Fruit fly (Drosophila melanogaster) whole organism: ENCODE results near the gene rdx.
A peak's percentile ranks its signal among the peaks of the same experiment; 100 is the strongest.

Source experiments
- CG8478 ChIP-seq: fragments of >200 bp; optimal IDR thresholded peaks from 2 replicates; lab custom pipeline; 2018; ENCODE audit warnings: inconsistent platforms
- Dll ChIP-seq: fragments of >200 bp; optimal IDR thresholded peaks from 2 replicates; lab custom pipeline; 2017
- EcR ChIP-seq, 2 experiments: fragments of >200 bp; optimal IDR thresholded peaks; 2 replicates each; lab custom pipeline; 2017; ENCODE audit warnings: missing biosample characterization in 2 of 2, missing genetic modification characterization in 2 of 2, missing genetic modification reagents in 2 of 2
- pan ChIP-seq: fragments of >200 bp; optimal IDR thresholded peaks from 2 replicates; lab custom pipeline; 2017
- psq ChIP-seq: fragments of >200 bp; optimal IDR thresholded peaks from 2 replicates; lab custom pipeline; 2017
- usp ChIP-seq: fragments of >200 bp; optimal IDR thresholded peaks from 2 replicates; lab custom pipeline; 2017; ENCODE audit warnings: missing biosample characterization, missing genetic modification characterization, mixed read lengths

Gene rdx

dm6 chr3R:14031531-14032414 lies at the start of gene rdx, which contains the start of gene CG3061:
rdx (minus strand) TSS chr3R:14032057.
CG3061 (plus strand) TSS chr3R:14032371.
- TF ChIP-seq EcR (GFP tag; optimal IDR thresholded peaks at IDR 0.05; lab: Kevin White, UChicago) (no peak), Dll (lab: Kevin White, UChicago) (no peak), usp (GFP tag; lab: Kevin White, UChicago) (no peak), CG8478 (lab: Kevin White, UChicago) (peak; percentile 50), pan (lab: Kevin White, UChicago) (no peak)

- TF ChIP-seq psq (lab: Kevin White, UChicago) (no peak), pan (lab: Kevin White, UChicago) (no peak), usp (GFP tag; lab: Kevin White, UChicago) (no peak), CG8478 (lab: Kevin White, UChicago) (no peak)
Observed at dm6 chr3R:14081526-14081925, 49.7 kb upstream of the rdx start.

dm6 chr3R:14077026-14077425 lies 45.2 kb upstream of the rdx start:
- no peak for TF ChIP-seq EcR (GFP tag; optimal IDR thresholded peaks at IDR 0.05; lab: Kevin White, UChicago)
- TF ChIP-seq CG8478 (lab: Kevin White, UChicago), result no peak
- TF ChIP-seq usp (GFP tag; lab: Kevin White, UChicago), result no peak
- TF ChIP-seq pan (lab: Kevin White, UChicago), result no peak
- no peak for TF ChIP-seq psq (lab: Kevin White, UChicago)
- no peak for TF ChIP-seq Dll (lab: Kevin White, UChicago)

- TF ChIP-seq Dll (lab: Kevin White, UChicago) (no peak), EcR (GFP tag; optimal IDR thresholded peaks at IDR 0.05; lab: Kevin White, UChicago) (no peak), CG8478 (lab: Kevin White, UChicago) (no peak), usp (GFP tag; lab: Kevin White, UChicago) (no peak), pan (lab: Kevin White, UChicago) (no peak), psq (lab: Kevin White, UChicago) (no peak)
Observed at dm6 chr3R:14070664-14071063, 38.8 kb upstream of the rdx start.

dm6 chr3R:14070096-14070495 lies 38.2 kb upstream of the rdx start:
- TF ChIP-seq Dll (lab: Kevin White, UChicago) (no peak), CG8478 (lab: Kevin White, UChicago) (no peak), usp (GFP tag; lab: Kevin White, UChicago) (no peak), EcR (GFP tag; optimal IDR thresholded peaks at IDR 0.05; lab: Kevin White, UChicago) (no peak), psq (lab: Kevin White, UChicago) (no peak), pan (lab: Kevin White, UChicago) (no peak)

- TF ChIP-seq psq (lab: Kevin White, UChicago) (no peak), EcR (GFP tag; optimal IDR thresholded peaks at IDR 0.05; lab: Kevin White, UChicago) (no peak), Dll (lab: Kevin White, UChicago) (no peak), CG8478 (lab: Kevin White, UChicago) (no peak), pan (lab: Kevin White, UChicago) (no peak), usp (GFP tag; lab: Kevin White, UChicago) (no peak)
Observed at dm6 chr3R:14067904-14068636, 36.2 kb upstream of the rdx start.

- TF ChIP-seq usp (GFP tag; lab: Kevin White, UChicago) (no peak), EcR (GFP tag; optimal IDR thresholded peaks at IDR 0.05; lab: Kevin White, UChicago) (no peak), pan (lab: Kevin White, UChicago) (no peak), psq (lab: Kevin White, UChicago) (no peak), CG8478 (lab: Kevin White, UChicago) (no peak), Dll (lab: Kevin White, UChicago) (no peak)
Observed at dm6 chr3R:14065241-14065640, 33.4 kb upstream of the rdx start.

- no peak for TF ChIP-seq Dll (lab: Kevin White, UChicago)
- no peak for TF ChIP-seq usp (GFP tag; lab: Kevin White, UChicago)
- TF ChIP-seq psq (lab: Kevin White, UChicago), result no peak
- no peak for TF ChIP-seq pan (lab: Kevin White, UChicago)
- no peak for TF ChIP-seq CG8478 (lab: Kevin White, UChicago)
Observed at dm6 chr3R:14064158-14064969, 32.5 kb upstream of the rdx start.

dm6 chr3R:14062869-14063543 lies 31.1 kb upstream of the rdx start:
- TF ChIP-seq CG8478 (lab: Kevin White, UChicago), result no peak
- no peak for TF ChIP-seq pan (lab: Kevin White, UChicago)
- no peak for TF ChIP-seq EcR (GFP tag; optimal IDR thresholded peaks at IDR 0.05; lab: Kevin White, UChicago)
- TF ChIP-seq usp (GFP tag; lab: Kevin White, UChicago), result no peak
- TF ChIP-seq Dll (lab: Kevin White, UChicago), result no peak
- TF ChIP-seq psq (lab: Kevin White, UChicago), result no peak
